Worm (Caenorhabditis elegans): ENCODE measurements around the gene srw-118.

DNA sequence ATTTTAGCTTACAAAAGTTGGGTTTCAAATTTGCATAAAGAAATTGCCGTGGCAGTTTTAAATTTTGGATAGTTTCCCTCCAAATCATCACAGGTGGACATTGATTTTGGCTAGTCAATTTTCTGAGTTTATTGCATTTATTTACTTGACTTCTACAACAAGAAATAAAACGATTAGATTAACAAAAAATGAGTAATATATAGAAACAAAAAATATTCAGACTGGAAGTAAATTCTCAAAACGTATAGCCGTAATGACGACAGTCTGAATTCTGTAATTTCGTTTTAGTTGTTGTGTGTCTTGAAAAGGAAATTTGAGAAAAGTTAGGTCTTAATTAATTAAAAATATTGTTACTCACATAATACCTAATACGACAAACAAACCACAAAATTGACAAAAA lies 41.4 kb downstream of the srw-118 start, which contains the start of gene srw-141:
- TF ChIP-seq unc-42 (tag; optimal IDR thresholded peaks at IDR 0.05) (no peak), ceh-9 (tag; optimal IDR thresholded peaks at IDR 0.05) (no peak), che-1 (tag; optimal IDR thresholded peaks at IDR 0.05) (no peak), ceh-45 (GFP tag; IDR thresholded peaks at IDR 0.05) (no peak), fax-1 (tag; optimal IDR thresholded peaks at IDR 0.05) (no peak), fkh-6 (tag; optimal IDR thresholded peaks at IDR 0.05) (no peak)

All from whole organism, late embryonic.